Fruit fly (Drosophila melanogaster) whole organism, embryonic: Measurements from ENCODE around the gene CG17549.

Source experiments
- CG10321 ChIP-seq: fragments of 200-800 bp; sonication (Bioruptor generic); IDR thresholded peaks from 2 replicates; pipeline ENCODE4 v1.3.6; 2022; ENCODE audit warnings: missing biosample characterization, missing genetic modification characterization
- CG10462 ChIP-seq: fragments of 200-800 bp; sonication (Bioruptor generic); optimal IDR thresholded peaks from 2 replicates; lab custom pipeline; 2016; ENCODE audit warnings: missing biosample characterization, missing genetic modification characterization
- CG11695 ChIP-seq: fragments of 200-800 bp; sonication (Bioruptor generic); IDR thresholded peaks from 3 replicates; pipeline ENCODE4 v1.3.6; 2022; ENCODE audit warnings: missing biosample characterization, missing genetic modification characterization
- CG12659 ChIP-seq: fragments of 200-800 bp; sonication (Bioruptor generic); optimal IDR thresholded peaks from 3 replicates; lab custom pipeline; 2017; ENCODE audit warnings: mild to moderate bottlenecking, missing biosample characterization, missing genetic modification reagents, missing genetic modification characterization
- CG14014 ChIP-seq: fragments of 200-800 bp; sonication (Bioruptor generic); IDR thresholded peaks from 2 replicates; pipeline ENCODE4 v1.3.6; 2022; ENCODE audit warnings: missing biosample characterization, missing genetic modification characterization
- CG14860 ChIP-seq: fragments of 200-800 bp; sonication (Bioruptor generic); IDR thresholded peaks from 3 replicates; pipeline ENCODE4 v1.3.6; 2022; ENCODE audit warnings: missing biosample characterization, missing genetic modification characterization; ENCODE audit not compliant: partially characterized antibody
- CG1529 ChIP-seq: fragments of 200-800 bp; sonication (Bioruptor generic); optimal IDR thresholded peaks from 3 replicates; lab custom pipeline; 2018; ENCODE audit warnings: missing biosample characterization, missing genetic modification characterization
- CG15601 ChIP-seq: fragments of 200-800 bp; sonication (Bioruptor generic); optimal IDR thresholded peaks from 3 replicates; lab custom pipeline; 2019; ENCODE audit warnings: missing biosample characterization, mild to moderate bottlenecking, missing genetic modification characterization, moderate library complexity
- CG1602 ChIP-seq: fragments of 200-800 bp; sonication (Bioruptor generic); optimal IDR thresholded peaks from 3 replicates; lab custom pipeline; 2016; ENCODE audit warnings: missing biosample characterization, missing genetic modification characterization
- CG16863 ChIP-seq: fragments of 200-800 bp; sonication (Bioruptor generic); optimal IDR thresholded peaks from 3 replicates; lab custom pipeline; 2016; ENCODE audit warnings: missing biosample characterization, missing genetic modification characterization
- CG18599 ChIP-seq: fragments of 200-800 bp; sonication (Bioruptor generic); optimal IDR thresholded peaks from 3 replicates; lab custom pipeline; 2017; ENCODE audit warnings: missing biosample characterization, missing genetic modification characterization, mild to moderate bottlenecking, moderate library complexity, missing genetic modification reagents
- CG18619 ChIP-seq: fragments of 200-800 bp; sonication (Bioruptor generic); optimal IDR thresholded peaks from 3 replicates; lab custom pipeline; 2017; ENCODE audit warnings: missing biosample characterization, mild to moderate bottlenecking, missing genetic modification characterization
- CG2120 ChIP-seq: fragments of 200-800 bp; sonication (Bioruptor generic); optimal IDR thresholded peaks from 3 replicates; lab custom pipeline; 2016; ENCODE audit warnings: missing biosample characterization, missing genetic modification characterization
- CG2875 ChIP-seq: fragments of 200-800 bp; sonication (Bioruptor generic); optimal IDR thresholded peaks from 2 replicates; lab custom pipeline; 2017; ENCODE audit warnings: missing biosample characterization, mild to moderate bottlenecking, missing genetic modification characterization, missing genetic modification reagents
- CG32772 ChIP-seq: fragments of 200-800 bp; sonication (Bioruptor generic); IDR thresholded peaks from 2 replicates; pipeline ENCODE4 v1.3.6; 2022; ENCODE audit warnings: missing biosample characterization, missing genetic modification characterization
- CG34224 ChIP-seq: fragments of 200-800 bp; sonication (Bioruptor generic); IDR thresholded peaks from 3 replicates; pipeline ENCODE4 v1.3.6; 2022; ENCODE audit warnings: missing biosample characterization, missing genetic modification characterization; ENCODE audit not compliant: partially characterized antibody
- CG4707 ChIP-seq: fragments of 200-800 bp; sonication (Bioruptor generic); optimal IDR thresholded peaks from 2 replicates; lab custom pipeline; 2018; ENCODE audit warnings: missing biosample characterization, mild to moderate bottlenecking, missing genetic modification characterization, moderate library complexity
- CG6689 ChIP-seq: fragments of 200-800 bp; sonication (Bioruptor generic); IDR thresholded peaks from 2 replicates; pipeline ENCODE4 v1.3.6; 2022; ENCODE audit warnings: missing biosample characterization, missing genetic modification characterization
- CG6813 ChIP-seq: fragments of 200-800 bp; sonication (Bioruptor generic); optimal IDR thresholded peaks from 2 replicates; lab custom pipeline; 2017; ENCODE audit warnings: missing biosample characterization, missing genetic modification characterization, mild to moderate bottlenecking, moderate library complexity, missing genetic modification reagents
- CG6854 ChIP-seq: fragments of 200-800 bp; sonication (Bioruptor generic); optimal IDR thresholded peaks from 3 replicates; lab custom pipeline; 2017; ENCODE audit warnings: missing biosample characterization, mild to moderate bottlenecking, missing genetic modification characterization
- CG7357 ChIP-seq: fragments of 200-800 bp; sonication (Bioruptor generic); IDR thresholded peaks from 3 replicates; pipeline ENCODE4 v1.3.6; 2022; ENCODE audit warnings: missing biosample characterization, missing genetic modification characterization
- CG7987 ChIP-seq: fragments of 200-800 bp; sonication (Bioruptor generic); optimal IDR thresholded peaks from 2 replicates; lab custom pipeline; 2018; ENCODE audit warnings: missing biosample characterization, mild to moderate bottlenecking, missing genetic modification characterization, moderate library complexity
- CG8281 ChIP-seq: fragments of 200-800 bp; sonication (Bioruptor generic); optimal IDR thresholded peaks from 2 replicates; lab custom pipeline; 2018; ENCODE audit warnings: missing biosample characterization, mild to moderate bottlenecking, missing genetic modification characterization, moderate library complexity
- CG8924 ChIP-seq: fragments of 200-800 bp; optimal IDR thresholded peaks from 3 replicates; lab custom pipeline; 2019; ENCODE audit warnings: missing biosample characterization, mild to moderate bottlenecking, missing genetic modification characterization, moderate library complexity
- Deaf1 ChIP-seq: fragments of 200-800 bp; optimal IDR thresholded peaks from 3 replicates; lab custom pipeline; 2019; ENCODE audit warnings: missing biosample characterization, mild to moderate bottlenecking, missing genetic modification characterization, moderate library complexity
- Kr ChIP-seq: fragments of 200-800 bp; sonication (Bioruptor generic); optimal IDR thresholded peaks from 2 replicates; lab custom pipeline; 2017; ENCODE audit warnings: missing biosample characterization, mild to moderate bottlenecking, missing genetic modification characterization
- Rfx ChIP-seq: fragments of 200-800 bp; sonication (Bioruptor generic); IDR thresholded peaks from 2 replicates; pipeline ENCODE4 v1.3.6; 2022; ENCODE audit warnings: missing biosample characterization, missing genetic modification characterization
- Scr ChIP-seq: fragments of 200-800 bp; sonication (Bioruptor generic); IDR thresholded peaks from 2 replicates; pipeline ENCODE4 v1.3.6; 2022; ENCODE audit warnings: missing biosample characterization, missing genetic modification characterization; ENCODE audit not compliant: partially characterized antibody
- Sox100B ChIP-seq: fragments of 200-800 bp; sonication (Bioruptor generic); optimal IDR thresholded peaks from 3 replicates; lab custom pipeline; 2018; ENCODE audit warnings: missing biosample characterization, mild to moderate bottlenecking, missing genetic modification characterization
- abd-A ChIP-seq: fragments of 200-800 bp; sonication (Bioruptor generic); optimal IDR thresholded peaks from 3 replicates; lab custom pipeline; 2019; ENCODE audit warnings: missing biosample characterization, mild to moderate bottlenecking, missing genetic modification characterization, moderate library complexity
- ato ChIP-seq: fragments of 200-800 bp; sonication (Bioruptor generic); IDR thresholded peaks from 2 replicates; pipeline ENCODE4 v1.3.6; 2022; ENCODE audit warnings: missing biosample characterization, missing genetic modification characterization; ENCODE audit not compliant: partially characterized antibody
- az2 ChIP-seq: fragments of 200-800 bp; sonication (Bioruptor generic); optimal IDR thresholded peaks from 3 replicates; lab custom pipeline; 2016; ENCODE audit warnings: missing biosample characterization, missing genetic modification characterization
- bigmax ChIP-seq: fragments of 200-800 bp; sonication (Bioruptor generic); optimal IDR thresholded peaks from 2 replicates; lab custom pipeline; 2018; ENCODE audit warnings: missing biosample characterization, mild to moderate bottlenecking, missing genetic modification characterization
- ftz-f1 ChIP-seq: fragments of 200-800 bp; sonication (Bioruptor generic); optimal IDR thresholded peaks from 2 replicates; lab custom pipeline; 2016; ENCODE audit warnings: missing biosample characterization, missing genetic modification characterization
- gem ChIP-seq: fragments of 200-800 bp; sonication (Bioruptor generic); optimal IDR thresholded peaks from 2 replicates; lab custom pipeline; 2019; ENCODE audit warnings: missing biosample characterization, mild to moderate bottlenecking, missing genetic modification characterization, moderate library complexity
- lov ChIP-seq, 2 experiments: fragments of 200-800 bp in 1 of 2; fragments of >200 bp in 1 of 2; sonication (Bioruptor generic) in 1 of 2; IDR thresholded peaks in 1 of 2; optimal IDR thresholded peaks in 1 of 2; 2 replicates in 1 of 2; 3 replicates in 1 of 2; pipeline versions ENCODE4 v1.3.6 to Lab custom; 2017 to 2022; ENCODE audit warnings: missing biosample characterization in 1 of 2, missing genetic modification characterization in 1 of 2
- maf-S ChIP-seq: fragments of 200-800 bp; sonication (Bioruptor generic); optimal IDR thresholded peaks from 2 replicates; lab custom pipeline; 2016; ENCODE audit warnings: missing biosample characterization, missing genetic modification characterization
- pho ChIP-seq: fragments of 200-800 bp; sonication (Bioruptor generic); optimal IDR thresholded peaks from 2 replicates; lab custom pipeline; 2016; ENCODE audit warnings: missing biosample characterization, missing genetic modification characterization
- row ChIP-seq: fragments of 200-800 bp; sonication (Bioruptor generic); IDR thresholded peaks from 3 replicates; pipeline ENCODE4 v1.3.6; 2022; ENCODE audit warnings: missing biosample characterization, missing genetic modification characterization
- sc ChIP-seq, 3 experiments: fragments of >200 bp in 2 of 3; fragments of 200-800 bp in 1 of 3; sonication (Bioruptor generic) in 1 of 3; optimal IDR thresholded peaks; 2 replicates in 2 of 3; 3 replicates in 1 of 3; lab custom pipeline; 2017; ENCODE audit warnings: mild to moderate bottlenecking in 1 of 3, missing biosample characterization in 1 of 3, missing genetic modification characterization in 1 of 3, missing genetic modification reagents in 1 of 3
- schlank ChIP-seq: fragments of 200-800 bp; sonication (Bioruptor generic); optimal IDR thresholded peaks from 2 replicates; lab custom pipeline; 2018; ENCODE audit warnings: missing biosample characterization, mild to moderate bottlenecking, missing genetic modification characterization
- sd ChIP-seq: fragments of 200-800 bp; sonication (Bioruptor generic); optimal IDR thresholded peaks from 3 replicates; lab custom pipeline; 2018; ENCODE audit warnings: missing biosample characterization, mild to moderate bottlenecking, missing genetic modification characterization, moderate library complexity
- sens-2 ChIP-seq: fragments of 200-800 bp; sonication (Bioruptor generic); IDR thresholded peaks from 2 replicates; pipeline ENCODE4 v1.3.6; 2022; ENCODE audit warnings: missing biosample characterization, missing genetic modification characterization
- slp2 ChIP-seq: fragments of 200-800 bp; sonication (Bioruptor generic); optimal IDR thresholded peaks from 2 replicates; lab custom pipeline; 2016; ENCODE audit warnings: missing biosample characterization, missing genetic modification characterization
- so ChIP-seq: fragments of 200-800 bp; sonication (Bioruptor generic); IDR thresholded peaks from 3 replicates; pipeline ENCODE4 v1.3.6; 2022; ENCODE audit warnings: missing biosample characterization, missing genetic modification characterization
- tup ChIP-seq: fragments of 200-800 bp; sonication (Bioruptor generic); optimal IDR thresholded peaks from 2 replicates; lab custom pipeline; 2016; ENCODE audit warnings: missing biosample characterization, mild to moderate bottlenecking, missing genetic modification characterization, moderate library complexity
- usp ChIP-seq: fragments of >200 bp; optimal IDR thresholded peaks from 2 replicates; lab custom pipeline; 2017; ENCODE audit warnings: missing biosample characterization, missing genetic modification characterization
- vvl ChIP-seq: fragments of 200-800 bp; sonication (Bioruptor generic); IDR thresholded peaks from 2 replicates; pipeline ENCODE4 v1.3.6; 2022; ENCODE audit warnings: missing biosample characterization, missing genetic modification characterization

Gene CG17549

dm6 chr2L:19423467-19424122 is 33.7 kb upstream of the CG17549 start, which contains the start of the genes Alp12 and CG13085 (continued):
- TF ChIP-seq usp (GFP tag; lab: Kevin White, UChicago): no peak
- TF ChIP-seq maf-S: peak; percentile 91
- peak; percentile 96 for TF ChIP-seq CG10462 (GFP tag; lab: Kevin White, UChicago)
- peak; percentile 77 for TF ChIP-seq sens-2
- TF ChIP-seq pho (GFP tag; lab: Kevin White, UChicago): peak; percentile 95
- peak; percentile 95 for TF ChIP-seq CG32772 (GFP tag; lab: Robert Waterston, UW)
- TF ChIP-seq Sox100B (GFP tag; lab: Kevin White, UChicago): peak; percentile 100
- peak; percentile 89 for TF ChIP-seq Deaf1 (tag; lab: Kevin White, UChicago)
- peak; percentile 99 for TF ChIP-seq CG18599 (GFP tag; lab: Kevin White, UChicago)
- no peak for TF ChIP-seq Scr (GFP tag; lab: Robert Waterston, UW)
- TF ChIP-seq lov (optimal IDR thresholded peaks at IDR 0.05; lab: Kevin White, UChicago): no peak
- peak; percentile 79; the same call in 2 of the 3 replicates for TF ChIP-seq lov (GFP tag; IDR thresholded peaks at IDR 0.05; lab: Robert Waterston, UW)
- TF ChIP-seq ato (GFP tag; lab: Robert Waterston, UW): no peak
- peak; percentile 93 for TF ChIP-seq sd (tag; lab: Kevin White, UChicago)
- TF ChIP-seq gem: peak; percentile 99
- peak; percentile 92 for TF ChIP-seq CG7357 (GFP tag; lab: Robert Waterston, UW)
- TF ChIP-seq az2: peak; percentile 98
- peak; percentile 95 for TF ChIP-seq Rfx (GFP tag; lab: Robert Waterston, UW)
- peak; percentile 99 for TF ChIP-seq CG8924
- peak; percentile 98 for TF ChIP-seq so
- no peak for TF ChIP-seq Kr (GFP tag; lab: Kevin White, UChicago)
- peak; percentile 84 for TF ChIP-seq CG7987
- TF ChIP-seq CG4707 (GFP tag; lab: Kevin White, UChicago): peak; percentile 92
- peak; percentile 97 for TF ChIP-seq CG6813 (GFP tag; lab: Kevin White, UChicago)
- peak; percentile 83 for TF ChIP-seq tup (GFP tag; lab: Kevin White, UChicago)
- TF ChIP-seq CG18619 (GFP tag; lab: Kevin White, UChicago): peak; percentile 99
- peak; percentile 97 for TF ChIP-seq CG1602
- TF ChIP-seq CG8281: peak; percentile 93
- peak; percentile 95 for TF ChIP-seq CG14014 (GFP tag; lab: Robert Waterston, UW)
- TF ChIP-seq schlank: peak; percentile 93
- TF ChIP-seq vvl: peak; percentile 97
- peak; percentile 98 for TF ChIP-seq CG15601
- peak; percentile 100 for TF ChIP-seq CG12659 (GFP tag; lab: Kevin White, UChicago)
- TF ChIP-seq CG14860 (GFP tag; lab: Robert Waterston, UW): no peak
- TF ChIP-seq ftz-f1 (GFP tag; lab: Kevin White, UChicago): peak; percentile 67
- peak; percentile 78; the same call in 1 of the 2 replicates for TF ChIP-seq CG10321 (GFP tag; lab: Robert Waterston, UW)
- TF ChIP-seq CG34224 (GFP tag; lab: Robert Waterston, UW): peak; percentile 39
- peak; percentile 98 for TF ChIP-seq CG1529
- peak; percentile 98 for TF ChIP-seq CG2120 (GFP tag; lab: Kevin White, UChicago)
- peak; percentile 92 for TF ChIP-seq slp2 (GFP tag; lab: Kevin White, UChicago)
- TF ChIP-seq sc (optimal IDR thresholded peaks at IDR 0.05; lab: Kevin White, UChicago): no peak
- peak; percentile 98 for TF ChIP-seq sc (GFP tag; optimal IDR thresholded peaks at IDR 0.05; lab: Kevin White, UChicago)
- peak; percentile 98 for TF ChIP-seq CG6854 (GFP tag; lab: Kevin White, UChicago)
- TF ChIP-seq CG2875 (GFP tag; lab: Kevin White, UChicago): peak; percentile 98
- TF ChIP-seq CG11695 (GFP tag; lab: Robert Waterston, UW): peak; percentile 98
- TF ChIP-seq CG6689: peak; percentile 98
- TF ChIP-seq CG16863 (GFP tag; lab: Kevin White, UChicago): peak; percentile 95
- no peak for TF ChIP-seq bigmax (GFP tag; lab: Kevin White, UChicago)
- peak; percentile 94 for TF ChIP-seq abd-A (tag; lab: Kevin White, UChicago)
- TF ChIP-seq row (GFP tag; lab: Robert Waterston, UW): peak; percentile 99
